Worm (Caenorhabditis elegans) whole organism, L1 larva: Measurements from ENCODE around the gene epic-2.
A peak's percentile ranks its signal among the peaks of the same experiment; 100 is the strongest.

Source experiments
- C34B4.2 ChIP-seq: sonication (generic microtip); optimal IDR thresholded peaks from 2 replicates; lab custom pipeline; 2017; ENCODE audit warnings: mild to moderate bottlenecking, missing genetic modification characterization, missing compliant biosample characterization
- F16B12.6 ChIP-seq: fragments of 150-350 bp; optimal IDR thresholded peaks from 2 replicates; lab custom pipeline; 2014; ENCODE audit warnings: missing biosample characterization, missing genetic modification characterization
- alr-1 ChIP-seq: fragments of 200-800 bp; sonication (Bioruptor generic); optimal IDR thresholded peaks from 2 replicates; lab custom pipeline; 2018; ENCODE audit warnings: borderline replicate concordance, mild to moderate bottlenecking, missing genetic modification characterization, missing compliant biosample characterization
- aly-2 ChIP-seq: fragments of 150-350 bp; optimal IDR thresholded peaks from 2 replicates; lab custom pipeline; 2014; ENCODE audit warnings: missing biosample characterization, missing genetic modification characterization
- ama-1 ChIP-seq: fragments of 150-350 bp; optimal IDR thresholded peaks from 2 replicates; lab custom pipeline; 2014
- blmp-1 ChIP-seq: fragments of 150-350 bp; optimal IDR thresholded peaks from 2 replicates; lab custom pipeline; 2014; ENCODE audit warnings: missing biosample characterization, missing genetic modification characterization
- ceh-63 ChIP-seq: fragments of 200-800 bp; sonication (Bioruptor generic); optimal IDR thresholded peaks from 2 replicates; lab custom pipeline; 2018; ENCODE audit warnings: mild to moderate bottlenecking, missing genetic modification characterization, missing compliant biosample characterization
- ceh-82 ChIP-seq, 3 experiments: fragments of 150-350 bp in 1 of 3; sonication (generic microtip) in 2 of 3; optimal IDR thresholded peaks; 2 replicates each; lab custom pipeline; 2014 to 2017; ENCODE audit warnings: missing biosample characterization in 3 of 3, missing genetic modification characterization in 3 of 3
- dsc-1 ChIP-seq: sonication (generic microtip); optimal IDR thresholded peaks from 2 replicates; lab custom pipeline; 2016; ENCODE audit warnings: mild to moderate bottlenecking, missing genetic modification characterization, missing compliant biosample characterization
- efl-1 ChIP-seq, 4 experiments: fragments of 150-350 bp; optimal IDR thresholded peaks in 3 of 4; peaks in 1 of 4; 1 replicate in 1 of 4; 2 replicates in 3 of 4; lab custom pipeline; 2014; ENCODE audit warnings: missing biosample characterization in 2 of 4, missing genetic modification characterization in 2 of 4, missing genetic modification reagents in 2 of 4
- egl-13 ChIP-seq: sonication (generic microtip); optimal IDR thresholded peaks from 2 replicates; lab custom pipeline; 2016; ENCODE audit warnings: missing genotype, missing genetic modification reagents, missing genetic modification characterization, missing compliant biosample characterization
- elt-2 ChIP-seq: sonication (generic microtip); optimal IDR thresholded peaks from 2 replicates; lab custom pipeline; 2016; ENCODE audit warnings: missing genetic modification characterization, mild to moderate bottlenecking, inconsistent platforms, missing compliant biosample characterization, missing genetic modification reagents
- ets-5 ChIP-seq: fragments of 200-800 bp; sonication (Bioruptor generic); IDR thresholded peaks from 2 replicates; pipeline ENCODE4 v1.3.6; 2022; ENCODE audit warnings: missing genetic modification characterization, missing compliant biosample characterization
- fkh-4 ChIP-seq: sonication (generic microtip); optimal IDR thresholded peaks from 2 replicates; lab custom pipeline; 2016; ENCODE audit warnings: missing compliant biosample characterization, missing genetic modification characterization, borderline replicate concordance
- fkh-8 ChIP-seq: sonication (generic microtip); optimal IDR thresholded peaks from 2 replicates; lab custom pipeline; 2016; ENCODE audit warnings: mild to moderate bottlenecking, missing genetic modification characterization, missing compliant biosample characterization
- fos-1 ChIP-seq: fragments of 150-350 bp; optimal IDR thresholded peaks from 2 replicates; lab custom pipeline; 2014; ENCODE audit warnings: missing biosample characterization, missing genetic modification characterization
- grh-1 ChIP-seq: fragments of 200-800 bp; sonication (Bioruptor generic); IDR thresholded peaks from 2 replicates; pipeline ENCODE4 v1.3.6; 2022; ENCODE audit warnings: missing genetic modification reagents, missing genetic modification characterization, missing compliant biosample characterization
- hpl-2 ChIP-seq: fragments of 150-350 bp; optimal IDR thresholded peaks from 2 replicates; lab custom pipeline; 2014; ENCODE audit warnings: missing biosample characterization, missing genetic modification reagents, missing genetic modification characterization
- irx-1 ChIP-seq: sonication (generic microtip); optimal IDR thresholded peaks from 2 replicates; lab custom pipeline; 2016; ENCODE audit warnings: missing genetic modification characterization, missing compliant biosample characterization
- isw-1 ChIP-seq: fragments of 200-800 bp; sonication (Bioruptor generic); IDR thresholded peaks from 2 replicates; pipeline ENCODE4 v1.3.6; 2022; ENCODE audit warnings: missing genetic modification characterization, missing compliant biosample characterization
- jun-1 ChIP-seq: fragments of 150-350 bp; optimal IDR thresholded peaks from 2 replicates; lab custom pipeline; 2014; ENCODE audit warnings: missing biosample characterization, missing genetic modification reagents, missing genetic modification characterization
- lin-13 ChIP-seq: fragments of 150-350 bp; optimal IDR thresholded peaks from 2 replicates; lab custom pipeline; 2014; ENCODE audit warnings: missing biosample characterization, missing genetic modification reagents, missing genetic modification characterization
- lin-14 ChIP-seq: fragments of 200-800 bp; sonication (Bioruptor generic); optimal IDR thresholded peaks from 2 replicates; lab custom pipeline; 2018; ENCODE audit warnings: mild to moderate bottlenecking, missing genetic modification characterization, moderate library complexity, missing compliant biosample characterization
- lin-15B ChIP-seq: fragments of 150-350 bp; sonication (generic microtip); optimal IDR thresholded peaks from 3 replicates; lab custom pipeline; 2014; ENCODE audit warnings: missing biosample characterization, missing genetic modification characterization
- lin-39 ChIP-seq: fragments of 150-350 bp; optimal IDR thresholded peaks from 2 replicates; lab custom pipeline; 2014; ENCODE audit warnings: missing biosample characterization, missing genetic modification reagents, missing genetic modification characterization
- lir-3 ChIP-seq: sonication (generic microtip); optimal IDR thresholded peaks from 2 replicates; lab custom pipeline; 2016; ENCODE audit warnings: mild to moderate bottlenecking, missing genetic modification characterization, moderate library complexity, missing compliant biosample characterization; ENCODE audit not compliant: poor library complexity
- lsy-2 ChIP-seq, 2 experiments: fragments of 150-350 bp; optimal IDR thresholded peaks; 2 replicates each; lab custom pipeline; 2014; ENCODE audit warnings: missing biosample characterization in 2 of 2, missing genetic modification characterization in 2 of 2
- mef-2 ChIP-seq: fragments of 150-350 bp; optimal IDR thresholded peaks from 2 replicates; lab custom pipeline; 2014; ENCODE audit warnings: missing biosample characterization, missing genetic modification characterization
- nhr-11 ChIP-seq: fragments of 150-350 bp; optimal IDR thresholded peaks from 2 replicates; lab custom pipeline; 2014; ENCODE audit warnings: missing biosample characterization, missing genetic modification characterization
- nhr-237 ChIP-seq: fragments of 150-350 bp; optimal IDR thresholded peaks from 2 replicates; lab custom pipeline; 2014; ENCODE audit warnings: missing biosample characterization, missing genetic modification characterization
- nhr-28 ChIP-seq: fragments of 150-350 bp; optimal IDR thresholded peaks from 2 replicates; lab custom pipeline; 2014; ENCODE audit warnings: missing biosample characterization, missing genetic modification characterization
- nhr-71 ChIP-seq: sonication (generic microtip); optimal IDR thresholded peaks from 2 replicates; lab custom pipeline; 2016; ENCODE audit warnings: mild to moderate bottlenecking, missing genetic modification characterization, moderate library complexity, missing compliant biosample characterization
- nhr-76 ChIP-seq: sonication (generic microtip); optimal IDR thresholded peaks from 2 replicates; lab custom pipeline; 2017; ENCODE audit warnings: missing biosample characterization, missing genetic modification characterization
- nhr-77 ChIP-seq: fragments of 150-350 bp; optimal IDR thresholded peaks from 2 replicates; lab custom pipeline; 2014; ENCODE audit warnings: missing biosample characterization, missing genetic modification characterization
- nhr-85 ChIP-seq: sonication (generic microtip); peaks from one replicate; lab custom pipeline; 2016; ENCODE audit warnings: missing genetic modification characterization, inconsistent platforms, missing compliant biosample characterization
- nhr-90 ChIP-seq: sonication (generic microtip); optimal IDR thresholded peaks from 2 replicates; lab custom pipeline; 2016; ENCODE audit warnings: mild to moderate bottlenecking, missing genetic modification characterization, missing compliant biosample characterization; ENCODE audit not compliant: poor library complexity
- pqm-1 ChIP-seq: sonication (generic microtip); optimal IDR thresholded peaks from 3 replicates; lab custom pipeline; 2017; ENCODE audit warnings: missing biosample characterization, missing genetic modification characterization
- rnt-1 ChIP-seq: sonication (generic microtip); optimal IDR thresholded peaks from 2 replicates; lab custom pipeline; 2016; ENCODE audit warnings: mild to moderate bottlenecking, missing genetic modification characterization, moderate library complexity, missing compliant biosample characterization
- snpc-4 ChIP-seq: fragments of 150-350 bp; optimal IDR thresholded peaks from 2 replicates; lab custom pipeline; 2014; ENCODE audit warnings: missing biosample characterization, missing genetic modification characterization
- sup-37 ChIP-seq: fragments of 200-800 bp; sonication (Bioruptor generic); optimal IDR thresholded peaks from 2 replicates; lab custom pipeline; 2018; ENCODE audit warnings: mild to moderate bottlenecking, missing genetic modification characterization, missing compliant biosample characterization
- swsn-7 ChIP-seq: sonication (generic microtip); optimal IDR thresholded peaks from 2 replicates; lab custom pipeline; 2016; ENCODE audit warnings: missing genetic modification characterization, missing compliant biosample characterization
- tlp-1 ChIP-seq: fragments of 150-350 bp; optimal IDR thresholded peaks from 2 replicates; lab custom pipeline; 2014; ENCODE audit warnings: missing biosample characterization, missing genetic modification characterization
- unc-62 ChIP-seq: fragments of 150-350 bp; optimal IDR thresholded peaks from 2 replicates; lab custom pipeline; 2014; ENCODE audit warnings: missing biosample characterization, missing genetic modification reagents, missing genetic modification characterization
- xbp-1 ChIP-seq: sonication (generic microtip); optimal IDR thresholded peaks from 2 replicates; lab custom pipeline; 2016; ENCODE audit warnings: missing genetic modification characterization, missing compliant biosample characterization
- zag-1 ChIP-seq: fragments of 150-350 bp; optimal IDR thresholded peaks from 2 replicates; lab custom pipeline; 2014; ENCODE audit warnings: missing biosample characterization, missing genetic modification characterization
- zip-4 ChIP-seq: fragments of 200-800 bp; sonication (Bioruptor generic); optimal IDR thresholded peaks from 2 replicates; lab custom pipeline; 2018; ENCODE audit warnings: mild to moderate bottlenecking, missing genetic modification characterization, moderate library complexity, missing compliant biosample characterization
- ztf-11 ChIP-seq, 2 experiments: sonication (generic microtip); optimal IDR thresholded peaks; 2 replicates each; lab custom pipeline; 2016 to 2017; ENCODE audit warnings: missing genetic modification characterization in 2 of 2, missing biosample characterization in 1 of 2, missing compliant biosample characterization in 1 of 2

The epic-2 gene

DNA sequence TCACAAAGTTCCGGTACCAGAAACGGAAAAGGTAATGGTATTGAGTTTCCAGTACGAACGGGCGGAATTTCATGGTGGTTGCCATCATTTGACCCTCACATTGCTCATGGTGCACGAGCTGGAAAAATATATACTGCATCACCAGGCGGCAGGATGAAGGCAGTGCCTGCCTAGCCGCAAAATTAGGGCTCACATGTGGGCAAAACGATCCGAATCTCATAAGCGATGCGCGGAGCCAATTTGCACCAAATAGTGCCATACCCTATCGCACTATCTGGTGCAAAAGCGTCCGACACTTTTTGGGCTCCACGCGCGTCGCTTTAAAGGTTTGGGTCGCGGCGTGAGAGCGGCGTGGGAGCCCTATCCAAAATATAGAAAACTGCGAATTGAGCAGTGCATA lies 41.4 kb upstream of the epic-2 start:
- TF ChIP-seq fkh-4 (tag; lab: Kevin White, UChicago) (no peak), zip-4 (GFP tag; lab: Kevin White, UChicago) (no peak), mef-2 (no peak), elt-2 (tag; lab: Kevin White, UChicago) (no peak), lin-15B (tag; lab: Kevin White, UChicago) (no peak), ceh-63 (GFP tag; lab: Kevin White, UChicago) (no peak), nhr-28 (tag; lab: Kevin White, UChicago) (no peak), dsc-1 (tag; lab: Kevin White, UChicago) (no peak), unc-62 (GFP tag; lab: Kevin White, UChicago) (no peak), jun-1 (no peak), zag-1 (tag; lab: Kevin White, UChicago) (no peak), lsy-2 (tag; optimal IDR thresholded peaks at IDR 0.05; lab: Kevin White, UChicago) (no peak), ztf-11 (tag; optimal IDR thresholded peaks at IDR 0.05; lab: Kevin White, UChicago) (no peak), C34B4.2 (tag; lab: Kevin White, UChicago) (no peak), lin-13 (GFP tag; lab: Kevin White, UChicago) (no peak)
- TF ChIP-seq, all 84 proteins: peak for 0

DNA sequence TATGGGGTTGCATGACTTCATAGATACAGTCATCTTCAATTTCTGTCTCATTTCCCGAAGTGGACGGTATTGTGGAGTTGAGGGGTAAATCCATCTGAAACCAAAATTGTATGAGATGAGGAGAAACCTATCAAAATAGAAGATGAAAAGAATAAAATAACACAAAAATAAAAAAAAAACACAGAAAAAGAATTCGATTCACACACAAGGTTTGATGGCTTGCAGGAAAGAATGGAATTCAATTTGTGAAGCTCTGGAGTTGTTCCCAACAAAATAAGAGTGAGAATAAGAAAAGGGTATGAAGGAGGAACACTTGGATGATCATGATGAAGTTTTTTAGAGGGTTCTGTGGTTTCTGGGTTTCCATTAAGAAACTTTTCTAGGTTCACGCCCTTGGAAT lies 38.5 kb upstream of the epic-2 start, which contains the start of gene Y41D4B.24:
Gene Y41D4B.24 (minus strand): TSS at position 101 of the 400 bp plus-strand sequence.
- TF ChIP-seq nhr-11 (tag; lab: Kevin White, UChicago) (no peak), zip-4 (GFP tag; lab: Kevin White, UChicago) (no peak), nhr-76 (no peak), nhr-28 (tag; lab: Kevin White, UChicago) (no peak), nhr-237 (tag; lab: Kevin White, UChicago) (no peak), sup-37 (no peak), xbp-1 (tag; lab: Kevin White, UChicago) (no peak), jun-1 (no peak), pqm-1 (tag; lab: Kevin White, UChicago) (no peak), swsn-7 (tag; lab: Kevin White, UChicago) (no peak), ama-1 (lab: Kevin White, UChicago) (no peak), ztf-11 (tag; optimal IDR thresholded peaks at IDR 0.05; lab: Kevin White, UChicago) (no peak), grh-1 (GFP tag; lab: Robert Waterston, UW) (no peak), lin-39 (tag; lab: Kevin White, UChicago) (no peak)

DNA sequence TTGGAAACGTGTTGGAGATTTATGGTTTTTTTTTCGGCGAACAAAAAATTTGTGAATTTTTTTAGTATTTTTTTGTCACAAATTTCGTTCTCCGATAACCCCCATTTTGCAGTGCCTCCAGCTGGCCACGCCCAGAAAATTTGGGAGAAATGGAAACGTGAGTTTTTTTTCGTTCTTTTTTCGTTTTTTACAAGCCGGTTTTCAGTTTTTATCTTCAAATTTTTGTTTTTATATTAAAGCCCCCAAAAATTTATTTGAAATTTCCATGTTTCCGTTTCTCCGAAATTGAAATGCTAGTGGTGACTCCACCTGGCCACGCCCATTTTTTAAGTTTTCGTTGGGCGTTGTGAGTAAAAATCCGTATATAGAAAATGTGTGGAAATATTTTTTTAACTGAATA lies 33.4 kb upstream of the epic-2 start:
- TF ChIP-seq irx-1 (no peak), fkh-8 (tag; lab: Kevin White, UChicago) (no peak), snpc-4 (tag; lab: Kevin White, UChicago) (no peak), sup-37 (no peak), fos-1 (tag; lab: Kevin White, UChicago) (no peak), nhr-71 (peak; percentile 43), ceh-82 (tag; optimal IDR thresholded peaks at IDR 0.05; lab: Kevin White, UChicago) (no peak), lin-15B (tag; lab: Kevin White, UChicago) (no peak), rnt-1 (no peak), C34B4.2 (tag; lab: Kevin White, UChicago) (no peak), dsc-1 (tag; lab: Kevin White, UChicago) (peak; percentile 30), isw-1 (0 out of 2 replicates have a peak, but pooled peaks have one; percentile 19), lir-3 (tag; lab: Kevin White, UChicago) (peak; percentile 66), ets-5 (GFP tag; lab: Robert Waterston, UW) (no peak), grh-1 (GFP tag; lab: Robert Waterston, UW) (0 out of 2 replicates have a peak, but pooled peaks have one; percentile 29), alr-1 (tag; lab: Kevin White, UChicago) (no peak), egl-13 (tag; lab: Kevin White, UChicago) (peak; percentile 37), swsn-7 (tag; lab: Kevin White, UChicago) (peak; percentile 4), lin-14 (GFP tag; lab: Kevin White, UChicago) (no peak), hpl-2 (GFP tag; lab: Kevin White, UChicago) (no peak), tlp-1 (tag; lab: Kevin White, UChicago) (no peak), mef-2 (no peak), nhr-90 (peak; percentile 68), nhr-77 (tag; lab: Kevin White, UChicago) (no peak), efl-1 (optimal IDR thresholded peaks at IDR 0.05; lab: Kevin White, UChicago) (peak in 1 of 2 experiments; percentile 10), efl-1 (GFP tag; optimal IDR thresholded peaks at IDR 0.05 in 1 of 2; lab: Kevin White, UChicago) (no peak), nhr-11 (tag; lab: Kevin White, UChicago) (no peak), blmp-1 (tag; lab: Kevin White, UChicago) (no peak), nhr-85 (tag; lab: Kevin White, UChicago) (peak; percentile 70), aly-2 (no peak), F16B12.6 (tag; lab: Kevin White, UChicago) (no peak), unc-62 (GFP tag; lab: Kevin White, UChicago) (no peak), zip-4 (GFP tag; lab: Kevin White, UChicago) (no peak)
